Fruit fly (Drosophila melanogaster) Kc167 (cell line): ENCODE results near the gene CG46514.
"Not testable (repeated sequence)": the region's sequence is repeated elsewhere in the genome, so short reads cannot be mapped to it uniquely, and the experiment has no call there.

Experiments used
- Myc ChIP-seq: fragments of >200 bp; optimal IDR thresholded peaks from 2 replicates; lab custom pipeline; 2017; ENCODE audit warnings: missing external identifiers
- Sin3A ChIP-seq: fragments of >200 bp; optimal IDR thresholded peaks from 2 replicates; lab custom pipeline; 2018; ENCODE audit warnings: missing external identifiers
- h ChIP-seq: fragments of >200 bp; optimal IDR thresholded peaks from 3 replicates; lab custom pipeline; 2018; ENCODE audit warnings: missing external identifiers
- insv ChIP-seq: fragments of >200 bp; optimal IDR thresholded peaks from 3 replicates; lab custom pipeline; 2018; ENCODE audit warnings: missing external identifiers
- psq ChIP-seq: fragments of >200 bp; optimal IDR thresholded peaks from 2 replicates; lab custom pipeline; 2017; ENCODE audit warnings: missing external identifiers
- ttk ChIP-seq: sonication (Bioruptor generic); optimal IDR thresholded peaks from 2 replicates; lab custom pipeline; 2017; ENCODE audit warnings: missing external identifiers

CG46514 gene

dm6 chrX:22217079-22217478, 20.1 kb downstream of the CG46514 start, which contains the start of gene CG46517:
Gene CG46517 (plus strand): TSS chrX:22217379.
- not testable (repeated sequence) for TF ChIP-seq h; insv (lab: Kevin White, UChicago); psq

dm6 chrX:22226273-22226672, 29.3 kb downstream of the CG46514 start, which contains the start of gene CG46518:
Gene CG46518 (plus strand): TSS chrX:22226573.
- TF ChIP-seq insv (lab: Kevin White, UChicago); psq; ttk (lab: Kevin White, UChicago): not testable (repeated sequence)

- TF ChIP-seq h; insv (lab: Kevin White, UChicago); Myc: not testable (repeated sequence)
Observed at dm6 chrX:22231270-22231669, 34.3 kb downstream of the CG46514 start, which contains the start of gene CG46519. Gene CG46519 (plus strand): TSS chrX:22231570.

dm6 chrX:22236265-22236664, 39.3 kb downstream of the CG46514 start, which contains the start of gene CG46520:
Gene CG46520 (plus strand): TSS chrX:22236565.
- TF ChIP-seq psq, Sin3A, Myc: not testable (repeated sequence)

- not testable (repeated sequence) for TF ChIP-seq h, Sin3A, psq
Observed at dm6 chrX:22241272-22241671, 44.3 kb downstream of the CG46514 start, which contains the start of gene CG46521. Gene CG46521 (plus strand): TSS chrX:22241572.

- TF ChIP-seq Myc; ttk (lab: Kevin White, UChicago); h: not testable (repeated sequence)
Observed at dm6 chrX:22246300-22246699, 49.3 kb downstream of the CG46514 start, which contains the start of gene CG46522. Gene CG46522 (plus strand): TSS chrX:22246600.
